Fruit fly (Drosophila melanogaster) whole organism, embryonic: ENCODE results near the gene CG1764.

Experiments used
- CG13624 ChIP-seq: fragments of 200-800 bp; sonication (Bioruptor generic); optimal IDR thresholded peaks from 2 replicates; lab custom pipeline; 2016; ENCODE audit warnings: missing biosample characterization, missing genetic modification characterization
- CG8388 ChIP-seq: fragments of 200-800 bp; sonication (Bioruptor generic); optimal IDR thresholded peaks from 2 replicates; lab custom pipeline; 2019; ENCODE audit warnings: missing biosample characterization, mild to moderate bottlenecking, missing genetic modification characterization, moderate library complexity
- CHES-1-like ChIP-seq: fragments of 200-800 bp; sonication (Bioruptor generic); optimal IDR thresholded peaks from 2 replicates; lab custom pipeline; 2016; ENCODE audit warnings: missing biosample characterization, missing genetic modification characterization

DNA sequence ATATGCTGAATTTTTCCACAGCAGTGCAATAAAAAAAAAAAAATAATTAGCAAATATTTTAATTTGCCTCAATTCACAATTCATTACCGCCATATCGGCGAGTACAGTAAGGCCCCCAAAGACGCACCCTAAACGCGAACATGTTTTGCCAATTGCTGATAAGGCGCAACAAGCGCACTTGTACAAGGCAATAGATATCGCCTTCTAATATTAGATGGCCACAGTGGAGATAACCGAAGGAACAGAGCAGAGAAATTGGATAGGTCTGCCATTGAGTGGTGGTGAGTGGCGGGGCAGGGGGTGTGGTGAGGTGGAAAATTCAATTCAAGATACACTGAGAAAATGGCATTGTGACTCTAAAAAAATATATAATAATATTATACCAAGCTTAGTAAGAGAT, 10.9 kb upstream of the CG1764 start:
- no peak for TF ChIP-seq CHES-1-like (GFP tag; lab: Kevin White, UChicago)
- TF ChIP-seq CG8388, result no peak
- TF ChIP-seq CG13624, result no peak
